Fruit fly (Drosophila melanogaster): ENCODE data around the gene prage.
A peak's percentile ranks its signal among the peaks of the same experiment; 100 is the strongest.

The prage gene

DNA sequence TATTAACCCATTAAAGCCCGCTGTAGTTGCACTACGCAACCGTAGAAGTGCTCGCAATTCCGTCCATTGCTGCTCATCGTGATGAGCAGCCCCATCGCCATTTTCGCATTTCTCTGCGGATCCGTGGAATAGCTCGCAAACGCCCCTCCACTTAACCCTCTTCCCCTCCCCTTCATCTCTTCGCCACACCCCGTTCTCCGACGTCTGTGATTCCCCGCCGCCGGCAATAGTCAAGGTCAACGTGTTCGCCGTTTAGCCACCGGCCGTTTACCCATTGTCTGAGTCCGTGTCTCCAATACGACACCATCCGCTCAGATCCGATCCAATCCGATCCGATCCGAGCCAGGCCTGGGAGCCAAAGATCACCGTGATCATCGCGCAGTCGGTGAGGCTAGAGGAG, 72.9 kb downstream of the prage start:
- no peak for TF ChIP-seq aop (GFP tag; IDR thresholded peaks at IDR 0.05)
- no peak for TF ChIP-seq CG7987 (GFP tag; optimal IDR thresholded peaks at IDR 0.05)
- TF ChIP-seq CG7372 (GFP tag; IDR thresholded peaks at IDR 0.05) = no peak
- no peak for TF ChIP-seq CG10543 (GFP tag; optimal IDR thresholded peaks at IDR 0.05)
- TF ChIP-seq gfzf (GFP tag; optimal IDR thresholded peaks at IDR 0.05) = no peak
- TF ChIP-seq CG17359 (tag; optimal IDR thresholded peaks at IDR 0.05) = no peak
- no peak for TF ChIP-seq CG7271 (tag; optimal IDR thresholded peaks at IDR 0.05)
- no peak for TF ChIP-seq chn (GFP tag; optimal IDR thresholded peaks at IDR 0.05)
- TF ChIP-seq Med (GFP tag) = peak; percentile 65
- no peak for TF ChIP-seq NfI (GFP tag; optimal IDR thresholded peaks at IDR 0.05)
- TF ChIP-seq crol (GFP tag; IDR thresholded peaks at IDR 0.05) = 0 out of 2 replicates have a peak, but pooled peaks have one; percentile 14

dm6 chrX:1847735-1848134, 74.2 kb downstream of the prage start:
- TF ChIP-seq klu (GFP tag; IDR thresholded peaks at IDR 0.05) = no peak
- TF ChIP-seq exex (tag; optimal IDR thresholded peaks at IDR 0.05) = peak; percentile 1
- peak; percentile 73 for TF ChIP-seq grn (GFP tag; optimal IDR thresholded peaks at IDR 0.05)
- TF ChIP-seq chinmo (GFP tag; IDR thresholded peaks at IDR 0.05; ENCODE audit: partially characterized antibody) = 0 out of 4 replicates have a peak, but pooled peaks have one; percentile 40
- TF ChIP-seq sug (tag; optimal IDR thresholded peaks at IDR 0.05) = peak; percentile 63
- TF ChIP-seq Pdp1 (GFP tag; optimal IDR thresholded peaks at IDR 0.05) = peak in 1 of 2 experiments; percentile 74
- no peak for TF ChIP-seq MBD-R2 (GFP tag; IDR thresholded peaks at IDR 0.05)
- TF ChIP-seq cwo (GFP tag; optimal IDR thresholded peaks at IDR 0.05) = peak; percentile 54
- no peak for TF ChIP-seq shn (GFP tag; optimal IDR thresholded peaks at IDR 0.05)
- no peak for TF ChIP-seq CG10209 (GFP tag; optimal IDR thresholded peaks at IDR 0.05)

DNA sequence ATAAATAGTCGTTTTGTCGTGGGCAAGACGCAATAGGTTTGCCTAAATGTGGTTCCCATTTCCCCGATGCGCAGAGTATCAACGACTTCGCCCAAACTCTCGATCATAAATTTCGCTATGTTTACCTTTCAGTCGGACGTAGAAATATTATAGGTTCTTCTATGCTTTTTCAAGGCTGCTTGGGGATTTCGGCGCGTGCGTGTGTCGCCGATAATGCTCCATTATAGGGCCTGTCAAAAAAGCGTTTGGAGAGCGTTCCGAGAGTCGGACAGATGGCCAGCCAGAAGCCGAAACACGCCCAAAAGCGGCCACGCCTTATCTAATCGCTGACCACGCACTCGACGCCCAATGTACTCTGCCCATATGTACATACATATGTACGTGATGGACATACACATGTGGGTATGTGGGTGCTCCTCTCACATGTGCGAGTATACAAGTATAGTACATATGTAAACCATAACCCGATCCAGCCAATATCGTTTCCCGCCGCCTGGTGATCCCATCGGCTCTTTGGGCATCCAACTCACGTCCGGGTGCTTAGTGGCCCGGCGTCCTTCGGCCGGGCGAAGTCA, 75.2 kb downstream of the prage start:
- TF ChIP-seq CG9932 (GFP tag; IDR thresholded peaks at IDR 0.05) (no peak), Myb (GFP tag; optimal IDR thresholded peaks at IDR 0.05) (no peak), lab (GFP tag; optimal IDR thresholded peaks at IDR 0.05) (peak; percentile 31), CG13894 (tag; optimal IDR thresholded peaks at IDR 0.05) (peak; percentile 31), mirr (GFP tag; optimal IDR thresholded peaks at IDR 0.05) (peak; percentile 73), grn (GFP tag; optimal IDR thresholded peaks at IDR 0.05) (peak; percentile 39), sug (tag; optimal IDR thresholded peaks at IDR 0.05) (peak; percentile 51), twi (tag; optimal IDR thresholded peaks at IDR 0.05) (peak; percentile 69), pb (GFP tag; optimal IDR thresholded peaks at IDR 0.05) (no peak), CG18599 (GFP tag; optimal IDR thresholded peaks at IDR 0.05) (peak; percentile 46), hbn (GFP tag; IDR thresholded peaks at IDR 0.05; ENCODE audit: partially characterized antibody) (no peak), CG12219 (GFP tag; optimal IDR thresholded peaks at IDR 0.05) (no peak), D19A (tag; optimal IDR thresholded peaks at IDR 0.05) (peak; percentile 38), Pdp1 (GFP tag; optimal IDR thresholded peaks at IDR 0.05) (peak in 1 of 2 experiments; percentile 14), CG32532 (GFP tag; IDR thresholded peaks at IDR 0.05) (peak; percentile 30; the same call in 1 of the 2 replicates), CG14441 (GFP tag; IDR thresholded peaks at IDR 0.05) (no peak), CG2120 (GFP tag; optimal IDR thresholded peaks at IDR 0.05) (peak; percentile 23), kah (GFP tag; optimal IDR thresholded peaks at IDR 0.05) (no peak), exex (tag; optimal IDR thresholded peaks at IDR 0.05) (peak; percentile 67), row (GFP tag; IDR thresholded peaks at IDR 0.05) (0 out of 3 replicates have a peak, but pooled peaks have one; percentile 22), Ptx1 (GFP tag; IDR thresholded peaks at IDR 0.05) (no peak), Xbp1 (GFP tag; optimal IDR thresholded peaks at IDR 0.05) (no peak), kni (GFP tag; optimal IDR thresholded peaks at IDR 0.05) (peak; percentile 65), sens (GFP tag) (peak; percentile 32), dpn (GFP tag; optimal IDR thresholded peaks at IDR 0.05) (no peak), ftz-f1 (GFP tag; optimal IDR thresholded peaks at IDR 0.05) (peak; percentile 17), CG16813 (GFP tag; IDR thresholded peaks at IDR 0.05; ENCODE audit: partially characterized antibody) (no peak), lilli (GFP tag; optimal IDR thresholded peaks at IDR 0.05) (peak; percentile 4), cwo (GFP tag; optimal IDR thresholded peaks at IDR 0.05) (peak; percentile 57), zen2 (GFP tag; IDR thresholded peaks at IDR 0.05; ENCODE audit: partially characterized antibody) (no peak)

All from whole organism, embryonic.